Fruit fly (Drosophila melanogaster) whole organism, embryonic: ENCODE data around the gene BuGZ.

Experiments
- ATbp ChIP-seq: fragments of 200-800 bp; sonication (Bioruptor generic); optimal IDR thresholded peaks from 2 replicates; lab custom pipeline; 2017; ENCODE audit warnings: missing biosample characterization, mild to moderate bottlenecking, missing genetic modification characterization, missing genetic modification reagents
- CG10147 ChIP-seq: fragments of 200-800 bp; sonication (Bioruptor generic); optimal IDR thresholded peaks from 2 replicates; lab custom pipeline; 2019; ENCODE audit warnings: missing biosample characterization, mild to moderate bottlenecking, missing genetic modification characterization, moderate library complexity
- CG11085 ChIP-seq: fragments of 200-800 bp; sonication (Bioruptor generic); IDR thresholded peaks from 2 replicates; pipeline ENCODE4 v1.3.6; 2022; ENCODE audit warnings: missing biosample characterization, missing genetic modification characterization
- CG11560 ChIP-seq: fragments of 200-800 bp; sonication (Bioruptor generic); IDR thresholded peaks from 3 replicates; pipeline ENCODE4 v1.3.6; 2022; ENCODE audit warnings: missing biosample characterization, missing genetic modification characterization
- CG12391 ChIP-seq: fragments of 200-800 bp; sonication (Bioruptor generic); optimal IDR thresholded peaks from 3 replicates; lab custom pipeline; 2018; ENCODE audit warnings: missing biosample characterization, mild to moderate bottlenecking, missing genetic modification characterization, moderate library complexity
- CG15269 ChIP-seq: fragments of 200-800 bp; sonication (Bioruptor generic); optimal IDR thresholded peaks from 2 replicates; lab custom pipeline; 2018; ENCODE audit warnings: missing biosample characterization, mild to moderate bottlenecking, missing genetic modification characterization, moderate library complexity
- CG1647 ChIP-seq: fragments of 200-800 bp; sonication (Bioruptor generic); optimal IDR thresholded peaks from 3 replicates; lab custom pipeline; 2016; ENCODE audit warnings: missing biosample characterization, missing genetic modification characterization
- CG16815 ChIP-seq: fragments of 200-800 bp; sonication (Bioruptor generic); optimal IDR thresholded peaks from 3 replicates; lab custom pipeline; 2017; ENCODE audit warnings: missing biosample characterization, mild to moderate bottlenecking, missing genetic modification characterization
- CG17568 ChIP-seq: fragments of 200-800 bp; sonication (Bioruptor generic); optimal IDR thresholded peaks from 2 replicates; lab custom pipeline; 2018; ENCODE audit warnings: missing biosample characterization, mild to moderate bottlenecking, missing genetic modification characterization, moderate library complexity
- CG17829 ChIP-seq: fragments of 200-800 bp; optimal IDR thresholded peaks from 2 replicates; lab custom pipeline; 2019; ENCODE audit warnings: missing biosample characterization, mild to moderate bottlenecking, missing genetic modification characterization, moderate library complexity
- CG2889 ChIP-seq: fragments of 200-800 bp; sonication (Bioruptor generic); IDR thresholded peaks from 3 replicates; pipeline ENCODE4 v1.3.6; 2022; ENCODE audit warnings: missing biosample characterization, missing genetic modification characterization
- CG42726 ChIP-seq: fragments of 200-800 bp; sonication (Bioruptor generic); IDR thresholded peaks from 2 replicates; pipeline ENCODE4 v1.3.6; 2022; ENCODE audit warnings: missing biosample characterization, missing genetic modification characterization; ENCODE audit not compliant: partially characterized antibody
- CG43689 ChIP-seq: fragments of 200-800 bp; sonication (Bioruptor generic); IDR thresholded peaks from 2 replicates; pipeline ENCODE4 v1.3.6; 2022; ENCODE audit warnings: missing biosample characterization, missing genetic modification characterization
- CG4424 ChIP-seq: fragments of 200-800 bp; sonication (Bioruptor generic); optimal IDR thresholded peaks from 3 replicates; lab custom pipeline; 2016; ENCODE audit warnings: missing biosample characterization, missing genetic modification characterization
- CG4617 ChIP-seq: fragments of 200-800 bp; sonication (Bioruptor generic); optimal IDR thresholded peaks from 3 replicates; lab custom pipeline; 2016; ENCODE audit warnings: missing biosample characterization, missing genetic modification characterization, borderline replicate concordance
- CG8359 ChIP-seq: fragments of 200-800 bp; sonication (Bioruptor generic); optimal IDR thresholded peaks from 2 replicates; lab custom pipeline; 2017; ENCODE audit warnings: missing biosample characterization, mild to moderate bottlenecking, missing genetic modification characterization, borderline replicate concordance
- CG8388 ChIP-seq: fragments of 200-800 bp; sonication (Bioruptor generic); optimal IDR thresholded peaks from 2 replicates; lab custom pipeline; 2019; ENCODE audit warnings: missing biosample characterization, mild to moderate bottlenecking, missing genetic modification characterization, moderate library complexity
- D19B ChIP-seq: fragments of 200-800 bp; sonication (Bioruptor generic); optimal IDR thresholded peaks from 2 replicates; lab custom pipeline; 2017; ENCODE audit warnings: missing biosample characterization, mild to moderate bottlenecking, missing genetic modification characterization
- Dfd ChIP-seq, 2 experiments: fragments of >200 bp; optimal IDR thresholded peaks; 2 replicates each; lab custom pipeline; 2017; ENCODE audit warnings: missing biosample characterization in 2 of 2, missing genetic modification characterization in 2 of 2
- E2f1 ChIP-seq: fragments of 200-800 bp; sonication (Bioruptor generic); IDR thresholded peaks from 2 replicates; pipeline ENCODE4 v1.3.6; 2022; ENCODE audit warnings: missing biosample characterization, missing genetic modification characterization
- Fer2 ChIP-seq: fragments of 200-800 bp; sonication (Bioruptor generic); optimal IDR thresholded peaks from 2 replicates; lab custom pipeline; 2018; ENCODE audit warnings: missing biosample characterization, mild to moderate bottlenecking, missing genetic modification characterization, moderate library complexity
- HLHmδ ChIP-seq: fragments of 200-800 bp; sonication (Bioruptor generic); optimal IDR thresholded peaks from 2 replicates; lab custom pipeline; 2018; ENCODE audit warnings: missing biosample characterization, mild to moderate bottlenecking, missing genetic modification characterization, moderate library complexity
- Hand ChIP-seq: fragments of 200-800 bp; sonication (Bioruptor generic); optimal IDR thresholded peaks from 2 replicates; lab custom pipeline; 2017; ENCODE audit warnings: mild to moderate bottlenecking, missing biosample characterization, missing genetic modification reagents, missing genetic modification characterization
- Hmx ChIP-seq: fragments of 200-800 bp; sonication (Bioruptor generic); optimal IDR thresholded peaks from 2 replicates; lab custom pipeline; 2016; ENCODE audit warnings: missing biosample characterization, missing genetic modification characterization
- Hr78 ChIP-seq, 2 experiments: fragments of 200-800 bp in 1 of 2; fragments of >200 bp in 1 of 2; sonication (Bioruptor generic) in 1 of 2; optimal IDR thresholded peaks; 2 replicates each; lab custom pipeline; 2017 to 2019; ENCODE audit warnings: missing biosample characterization in 2 of 2, missing genetic modification characterization in 2 of 2, mild to moderate bottlenecking in 1 of 2, moderate library complexity in 1 of 2
- NC2α ChIP-seq: fragments of 200-800 bp; sonication (Bioruptor generic); optimal IDR thresholded peaks from 2 replicates; lab custom pipeline; 2016; ENCODE audit warnings: missing biosample characterization, missing genetic modification characterization
- NFAT ChIP-seq: fragments of 200-800 bp; sonication (Bioruptor generic); IDR thresholded peaks from 2 replicates; pipeline ENCODE4 v1.3.6; 2022; ENCODE audit warnings: missing biosample characterization, missing genetic modification characterization
- Oaz ChIP-seq: fragments of 200-800 bp; sonication (Bioruptor generic); IDR thresholded peaks from 2 replicates; pipeline ENCODE4 v1.3.6; 2022; ENCODE audit warnings: missing biosample characterization, missing genetic modification characterization
- Optix ChIP-seq: fragments of 200-800 bp; sonication (Bioruptor generic); IDR thresholded peaks from 3 replicates; pipeline ENCODE4 v1.3.6; 2022; ENCODE audit warnings: missing biosample characterization, missing genetic modification characterization
- Side ChIP-seq: fragments of 200-800 bp; sonication (Bioruptor generic); optimal IDR thresholded peaks from 2 replicates; lab custom pipeline; 2016; ENCODE audit warnings: missing biosample characterization, missing genetic modification characterization
- Usf ChIP-seq: fragments of 200-800 bp; sonication (Bioruptor generic); optimal IDR thresholded peaks from 2 replicates; lab custom pipeline; 2017; ENCODE audit warnings: missing genotype, missing biosample characterization, missing genetic modification characterization
- caup ChIP-seq: fragments of 200-800 bp; sonication (Bioruptor generic); optimal IDR thresholded peaks from 3 replicates; lab custom pipeline; 2017; ENCODE audit warnings: missing biosample characterization, mild to moderate bottlenecking, missing genetic modification characterization, moderate library complexity; ENCODE audit not compliant: severe bottlenecking
- eyg ChIP-seq: fragments of 200-800 bp; sonication (Bioruptor generic); optimal IDR thresholded peaks from 3 replicates; lab custom pipeline; 2016; ENCODE audit warnings: missing biosample characterization, missing genetic modification characterization
- fru ChIP-seq: fragments of >200 bp; optimal IDR thresholded peaks from 2 replicates; lab custom pipeline; 2017
- gro ChIP-seq: fragments of 200-800 bp; sonication (Bioruptor generic); optimal IDR thresholded peaks from 2 replicates; lab custom pipeline; 2016; ENCODE audit warnings: missing biosample characterization, missing genetic modification characterization
- hkb ChIP-seq, 2 experiments: fragments of 200-800 bp in 1 of 2; fragments of >200 bp in 1 of 2; sonication (Bioruptor generic) in 1 of 2; IDR thresholded peaks in 1 of 2; optimal IDR thresholded peaks in 1 of 2; 2 replicates each; pipeline versions ENCODE4 v1.3.6 to Lab custom; 2017 to 2022; ENCODE audit warnings: missing biosample characterization in 1 of 2, missing genetic modification characterization in 1 of 2
- hth ChIP-seq: fragments of >200 bp; optimal IDR thresholded peaks from 2 replicates; lab custom pipeline; 2017; ENCODE audit warnings: inconsistent platforms
- mirr ChIP-seq: fragments of 200-800 bp; sonication (Bioruptor generic); optimal IDR thresholded peaks from 3 replicates; lab custom pipeline; 2018; ENCODE audit warnings: missing biosample characterization, mild to moderate bottlenecking, missing genetic modification characterization
- otp ChIP-seq: fragments of 200-800 bp; sonication (Bioruptor generic); IDR thresholded peaks from 3 replicates; pipeline ENCODE4, ENCODE4 v1.3.6; 2022; ENCODE audit warnings: missing biosample characterization, missing genetic modification characterization
- seq ChIP-seq: fragments of 200-800 bp; sonication (Bioruptor generic); IDR thresholded peaks from 2 replicates; pipeline ENCODE4 v1.3.6; 2022; ENCODE audit warnings: missing biosample characterization, missing genetic modification characterization
- sim ChIP-seq: fragments of 200-800 bp; sonication (Bioruptor generic); IDR thresholded peaks from 2 replicates; pipeline ENCODE4 v1.3.6; 2022; ENCODE audit warnings: missing biosample characterization, missing genetic modification characterization
- sna ChIP-seq: fragments of 200-800 bp; sonication (Bioruptor generic); IDR thresholded peaks from 2 replicates; pipeline ENCODE4 v1.3.6; 2022; ENCODE audit warnings: missing biosample characterization, missing genetic modification characterization; ENCODE audit not compliant: partially characterized antibody
- sob ChIP-seq: fragments of 200-800 bp; sonication (Bioruptor generic); IDR thresholded peaks from 2 replicates; pipeline ENCODE4 v1.3.6; 2022; ENCODE audit warnings: missing biosample characterization, missing genetic modification characterization
- stwl ChIP-seq: fragments of 200-800 bp; sonication (Bioruptor generic); optimal IDR thresholded peaks from 3 replicates; lab custom pipeline; 2018; ENCODE audit warnings: missing biosample characterization, mild to moderate bottlenecking, missing genetic modification characterization, moderate library complexity
- tap ChIP-seq: fragments of 200-800 bp; optimal IDR thresholded peaks from 3 replicates; lab custom pipeline; 2019; ENCODE audit warnings: missing biosample characterization, mild to moderate bottlenecking, missing genetic modification characterization, moderate library complexity
- ttk ChIP-seq: fragments of 200-800 bp; sonication (Bioruptor generic); IDR thresholded peaks from 2 replicates; pipeline ENCODE4 v2.1.2; 2022; ENCODE audit warnings: missing biosample characterization, missing genetic modification characterization
- zen2 ChIP-seq: fragments of 200-800 bp; sonication (Bioruptor generic); IDR thresholded peaks from 3 replicates; pipeline ENCODE4 v1.3.6; 2022; ENCODE audit warnings: missing biosample characterization, missing genetic modification characterization; ENCODE audit not compliant: partially characterized antibody

BuGZ gene

DNA sequence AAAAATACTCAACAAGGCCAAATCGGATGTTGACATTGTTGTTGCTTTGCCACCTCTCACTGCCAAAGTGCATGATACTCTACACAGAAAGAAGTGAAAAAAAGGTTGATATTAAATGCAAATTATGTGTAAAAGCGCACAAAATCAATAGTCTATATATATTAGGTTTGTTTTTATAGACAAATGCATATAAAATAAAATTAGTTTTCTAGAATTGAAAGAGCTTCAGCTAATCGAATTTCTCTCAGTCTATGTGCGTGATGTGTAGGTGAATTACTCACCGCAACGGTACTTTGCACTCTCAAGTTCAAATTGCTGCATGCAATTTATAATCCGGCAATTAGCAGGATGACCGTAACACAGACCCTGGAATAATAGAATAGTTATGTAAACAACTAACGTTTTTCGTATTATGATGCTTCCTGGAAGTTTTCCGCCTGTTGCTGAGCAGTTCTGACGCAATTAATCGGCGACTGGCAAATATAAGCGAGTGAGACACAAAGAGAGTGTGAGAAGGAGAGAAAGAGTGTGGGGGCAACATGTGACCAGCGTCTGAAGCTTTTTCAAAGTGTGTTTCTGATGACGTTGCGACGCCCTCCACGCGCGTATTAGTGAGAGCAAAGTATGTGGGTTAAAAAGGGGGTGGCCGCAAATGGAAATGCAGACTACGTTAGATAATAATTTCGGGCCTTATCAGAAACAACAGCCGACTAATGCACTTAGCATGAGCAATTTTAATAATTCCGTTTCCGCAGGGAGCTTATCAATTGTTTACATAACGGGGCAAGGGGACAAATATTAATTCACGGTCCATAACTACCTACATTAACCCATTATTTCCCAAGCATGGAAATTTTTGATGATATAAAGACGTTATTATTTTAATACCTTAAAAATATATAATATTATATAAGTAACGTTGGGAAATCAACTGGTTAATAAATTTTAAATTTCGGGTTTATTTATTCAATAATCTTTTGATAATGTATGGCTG is 22.2 kb upstream of the BuGZ start (continued):
- TF ChIP-seq gro (GFP tag; lab: Kevin White, UChicago) (peak; percentile 25), CG11560 (peak; percentile 76; the same call in 2 of the 3 replicates), CG8388 (GFP tag; lab: Kevin White, UChicago) (peak; percentile 94), fru (lab: Kevin White, UChicago) (no peak), sna (no peak), Dfd (GFP tag; optimal IDR thresholded peaks at IDR 0.05; lab: Kevin White, UChicago) (no peak), CG15269 (tag; lab: Kevin White, UChicago) (peak; percentile 93), CG10147 (peak; percentile 86), hth (no peak), CG12391 (tag; lab: Kevin White, UChicago) (peak; percentile 90), CG42726 (GFP tag; lab: Robert Waterston, UW) (no peak), Side (GFP tag; lab: Kevin White, UChicago) (peak; percentile 75), sim (GFP tag; lab: Robert Waterston, UW) (peak; percentile 94), E2f1 (GFP tag; lab: Robert Waterston, UW) (peak; percentile 95), zen2 (GFP tag; lab: Robert Waterston, UW) (no peak), NFAT (peak; percentile 86), CG43689 (GFP tag; lab: Robert Waterston, UW) (peak; percentile 48; the same call in 1 of the 2 replicates), tap (tag; lab: Kevin White, UChicago) (peak; percentile 93), CG11085 (peak; percentile 89), CG8359 (GFP tag; lab: Kevin White, UChicago) (peak; percentile 85), hkb (optimal IDR thresholded peaks at IDR 0.05; lab: Kevin White, UChicago) (no peak), hkb (GFP tag; IDR thresholded peaks at IDR 0.05; lab: Robert Waterston, UW) (peak; percentile 94), NC2α (peak; percentile 74), CG2889 (GFP tag; lab: Robert Waterston, UW) (peak; percentile 87), Oaz (peak; percentile 91), Fer2 (tag; lab: Kevin White, UChicago) (peak; percentile 78), CG1647 (GFP tag; lab: Kevin White, UChicago) (peak; percentile 87), Hr78 (GFP tag; optimal IDR thresholded peaks at IDR 0.05; lab: Kevin White, UChicago) (peak in 1 of 2 experiments; percentile 94), otp (GFP tag; lab: Robert Waterston, UW) (peak; percentile 94), caup (peak; percentile 81), CG17829 (peak; percentile 96), CG4424 (GFP tag; lab: Kevin White, UChicago) (peak; percentile 95), Hand (GFP tag; lab: Kevin White, UChicago) (peak; percentile 77), seq (GFP tag; lab: Robert Waterston, UW) (peak; percentile 92), ATbp (GFP tag; lab: Kevin White, UChicago) (peak; percentile 87), sob (peak; percentile 91), Hmx (GFP tag; lab: Kevin White, UChicago) (peak; percentile 74), eyg (peak; percentile 16), HLHmδ (GFP tag; lab: Kevin White, UChicago) (no peak), Optix (GFP tag; lab: Robert Waterston, UW) (peak; percentile 75), CG16815 (peak; percentile 51), stwl (tag; lab: Kevin White, UChicago) (peak; percentile 22), Usf (GFP tag; lab: Kevin White, UChicago) (peak; percentile 36), CG4617 (GFP tag; lab: Kevin White, UChicago) (peak; percentile 58), mirr (GFP tag; lab: Kevin White, UChicago) (peak; percentile 16), CG17568 (GFP tag; lab: Kevin White, UChicago) (peak; percentile 81), ttk (peak; percentile 94), D19B (GFP tag; lab: Kevin White, UChicago) (peak; percentile 67)
